Fruit fly (Drosophila melanogaster) whole organism: ENCODE measurements around the gene CG3337.

Experiments
- pan ChIP-seq: fragments of >200 bp; optimal IDR thresholded peaks from 2 replicates; lab custom pipeline; 2017
- psq ChIP-seq: fragments of >200 bp; optimal IDR thresholded peaks from 2 replicates; lab custom pipeline; 2017

- TF ChIP-seq pan (lab: Kevin White, UChicago) (no peak), psq (lab: Kevin White, UChicago) (no peak)
Observed at dm6 chr3R:21237099-21237498, 13.7 kb upstream of the CG3337 start, which contains the start of gene e.
